Worm (Caenorhabditis elegans) whole organism, mixed stage, embryonic: ENCODE data around the gene T10H9.8.
A peak's percentile ranks its signal among the peaks of the same experiment; 100 is the strongest.

Experiments used
- blmp-1 ChIP-seq: fragments of 150-350 bp; optimal IDR thresholded peaks from 2 replicates; lab custom pipeline; 2014; ENCODE audit warnings: missing biosample characterization, missing genetic modification characterization
- cnd-1 ChIP-seq: fragments of 200-800 bp; sonication (Bioruptor generic); optimal IDR thresholded peaks from 2 replicates; lab custom pipeline; 2018; ENCODE audit warnings: mild to moderate bottlenecking, missing genetic modification characterization, missing compliant biosample characterization
- elt-3 ChIP-seq: fragments of 150-350 bp; optimal IDR thresholded peaks from 2 replicates; lab custom pipeline; 2014; ENCODE audit warnings: missing biosample characterization, missing genetic modification characterization
- hlh-1 ChIP-seq: fragments of 150-350 bp; optimal IDR thresholded peaks from 2 replicates; lab custom pipeline; 2014; ENCODE audit warnings: missing biosample characterization, missing genetic modification reagents, missing genetic modification characterization
- nhr-28 ChIP-seq: fragments of 150-350 bp; optimal IDR thresholded peaks from 2 replicates; lab custom pipeline; 2014; ENCODE audit warnings: missing biosample characterization, missing genetic modification characterization
- snpc-4 ChIP-seq: fragments of 150-350 bp; optimal IDR thresholded peaks from 2 replicates; lab custom pipeline; 2014; ENCODE audit warnings: missing biosample characterization, missing genetic modification characterization
- tbx-8 ChIP-seq: fragments of 200-800 bp; sonication (Bioruptor generic); optimal IDR thresholded peaks from 2 replicates; lab custom pipeline; 2018; ENCODE audit warnings: mild to moderate bottlenecking, missing genetic modification characterization, moderate library complexity, missing compliant biosample characterization
- unc-120 ChIP-seq: sonication (generic microtip); optimal IDR thresholded peaks from 2 replicates; lab custom pipeline; 2017; ENCODE audit warnings: missing genetic modification characterization, missing compliant biosample characterization; ENCODE audit not compliant: poor library complexity, severe bottlenecking

- TF ChIP-seq unc-120 (tag; lab: Kevin White, UChicago) = no peak
- no peak for TF ChIP-seq blmp-1 (tag; lab: Kevin White, UChicago)
- no peak for TF ChIP-seq snpc-4 (tag; lab: Kevin White, UChicago)
- no peak for TF ChIP-seq tbx-8 (GFP tag; lab: Kevin White, UChicago)
- peak; percentile 33 for TF ChIP-seq cnd-1 (tag; lab: Kevin White, UChicago)
- no peak for TF ChIP-seq nhr-28 (tag; lab: Kevin White, UChicago)
- TF ChIP-seq hlh-1 (tag; lab: Kevin White, UChicago) = no peak
- no peak for TF ChIP-seq elt-3 (tag; lab: Kevin White, UChicago)
Observed at ce11 chrV:6681501-6681900, 29.4 kb downstream of the T10H9.8 start, which contains the start of gene egl-46.
